Comparison of ENCODE assay signal across 7 worm cellular contexts in genomic region chrIV:9932055-9932454, ce11.
TF ChIP-seq lines count a peak whose summit lies in the region.

Gene trmt-10A, minus strand, starts transcription at chrIV:9932213.
Gene F25H8.2, plus strand, starts transcription at chrIV:9932235.

TF ChIP-seq in whole organism, L1 larva, 84 proteins besides CTCF, POLR2A, EP300 and RAD21 (continues in another document):
- TF ChIP-seq unc-62 (GFP tag; optimal IDR thresholded peaks at IDR 0.05; lab: Kevin White, UChicago) (no peak), dsc-1 (tag; optimal IDR thresholded peaks at IDR 0.05; lab: Kevin White, UChicago) (no peak), tbx-2 (tag; optimal IDR thresholded peaks at IDR 0.05; lab: Kevin White, UChicago) (no peak), snu-23 (GFP tag; optimal IDR thresholded peaks at IDR 0.05; lab: Kevin White, UChicago) (peak; percentile 38), elt-3 (tag; optimal IDR thresholded peaks at IDR 0.05; lab: Kevin White, UChicago) (peak in 1 of 6 experiments; percentile 50), nhr-71 (tag; optimal IDR thresholded peaks at IDR 0.05; lab: Kevin White, UChicago) (peak; percentile 36), irx-1 (tag; optimal IDR thresholded peaks at IDR 0.05; lab: Kevin White, UChicago) (no peak), isw-1 (GFP tag; IDR thresholded peaks at IDR 0.05; lab: Robert Waterston, UW) (no peak), dpl-1 (GFP tag; optimal IDR thresholded peaks at IDR 0.05; lab: Kevin White, UChicago) (peak; percentile 49 to 75 (median 52)), hlh-17 (GFP tag; optimal IDR thresholded peaks at IDR 0.05; lab: Kevin White, UChicago; ENCODE audit: borderline replicate concordance) (no peak), vab-15 (tag; optimal IDR thresholded peaks at IDR 0.05; lab: Kevin White, UChicago) (no peak), lsy-2 (tag; optimal IDR thresholded peaks at IDR 0.05; lab: Kevin White, UChicago) (peak; percentile 34 to 83), fkh-8 (tag; optimal IDR thresholded peaks at IDR 0.05; lab: Kevin White, UChicago) (no peak)

TF ChIP-seq in whole organism, L2 larva, 48 proteins besides CTCF, POLR2A, EP300 and RAD21 (continues in another document):
- TF ChIP-seq skn-1 (tag; optimal IDR thresholded peaks at IDR 0.05; lab: Kevin White, UChicago) (no peak), sem-4 (tag; optimal IDR thresholded peaks at IDR 0.05; lab: Kevin White, UChicago) (peak; percentile 22), mbf-1 (tag; optimal IDR thresholded peaks at IDR 0.05; lab: Kevin White, UChicago) (no peak), C34F6.9 (tag; optimal IDR thresholded peaks at IDR 0.05; lab: Kevin White, UChicago) (peak; percentile 93), nhr-12 (tag; optimal IDR thresholded peaks at IDR 0.05; lab: Kevin White, UChicago) (no peak), crh-2 (tag; optimal IDR thresholded peaks at IDR 0.05; lab: Kevin White, UChicago) (peak; percentile 26), lin-11 (tag; optimal IDR thresholded peaks at IDR 0.05; lab: Kevin White, UChicago) (no peak), elt-3 (tag; optimal IDR thresholded peaks at IDR 0.05; lab: Kevin White, UChicago) (no peak), lsy-2 (tag; optimal IDR thresholded peaks at IDR 0.05; lab: Kevin White, UChicago) (peak in 1 of 2 experiments; percentile 74), ztf-4 (tag; optimal IDR thresholded peaks at IDR 0.05; lab: Kevin White, UChicago) (no peak), unc-62 (GFP tag; optimal IDR thresholded peaks at IDR 0.05; lab: Kevin White, UChicago) (no peak), aly-2 (tag; optimal IDR thresholded peaks at IDR 0.05; lab: Kevin White, UChicago) (no peak), ceh-82 (tag; optimal IDR thresholded peaks at IDR 0.05; lab: Kevin White, UChicago) (no peak), nhr-11 (tag; optimal IDR thresholded peaks at IDR 0.05; lab: Kevin White, UChicago) (no peak)

TF ChIP-seq in whole organism, L3 larva, 47 proteins besides CTCF, POLR2A, EP300 and RAD21:
- no peak for TF ChIP-seq ceh-82 (tag; optimal IDR thresholded peaks at IDR 0.05; lab: Kevin White, UChicago)
- no peak for TF ChIP-seq lin-39 (tag; optimal IDR thresholded peaks at IDR 0.05; lab: Kevin White, UChicago)
- TF ChIP-seq lin-15B (tag; optimal IDR thresholded peaks at IDR 0.05; lab: Kevin White, UChicago) = peak; percentile 75
- no peak for TF ChIP-seq eor-1 (tag; optimal IDR thresholded peaks at IDR 0.05; lab: Kevin White, UChicago)
- TF ChIP-seq pha-4 (tag; optimal IDR thresholded peaks at IDR 0.05; lab: Kevin White, UChicago) = peak; percentile 84
- TF ChIP-seq mml-1 (tag; optimal IDR thresholded peaks at IDR 0.05; lab: Kevin White, UChicago) = no peak
- TF ChIP-seq nhr-23 (tag; optimal IDR thresholded peaks at IDR 0.05; lab: Kevin White, UChicago) = peak; percentile 47

TF ChIP-seq in whole organism, L4 larva, 104 proteins besides CTCF, POLR2A, EP300 and RAD21:
- TF ChIP-seq nhr-28 (tag; optimal IDR thresholded peaks at IDR 0.05; lab: Kevin White, UChicago) (peak; percentile 18), T20F7.1 (GFP tag; optimal IDR thresholded peaks at IDR 0.05; lab: Kevin White, UChicago) (peak; percentile 90), madf-5 (GFP tag; IDR thresholded peaks at IDR 0.05; lab: Robert Waterston, UW) (no peak), sdz-12 (GFP tag; optimal IDR thresholded peaks at IDR 0.05; lab: Kevin White, UChicago) (no peak), dpl-1 (GFP tag; optimal IDR thresholded peaks at IDR 0.05; lab: Kevin White, UChicago) (peak; percentile 44), aha-1 (tag; lab: Kevin White, UChicago) (peak; percentile 30), nhr-77 (tag; optimal IDR thresholded peaks at IDR 0.05; lab: Kevin White, UChicago) (peak; percentile 65), dve-1 (tag; optimal IDR thresholded peaks at IDR 0.05; lab: Kevin White, UChicago; ENCODE audit: insufficient read depth) (peak; percentile 7), lin-13 (GFP tag; optimal IDR thresholded peaks at IDR 0.05; lab: Kevin White, UChicago) (no peak), lin-38 (GFP tag; IDR thresholded peaks at IDR 0.05; lab: Robert Waterston, UW) (peak; percentile 89), rbr-2 (tag; optimal IDR thresholded peaks at IDR 0.05; lab: Kevin White, UChicago) (peak; percentile 28), nhr-111 (GFP tag; optimal IDR thresholded peaks at IDR 0.05; lab: Kevin White, UChicago) (no peak), nhr-6 (tag; optimal IDR thresholded peaks at IDR 0.05; lab: Kevin White, UChicago) (peak; percentile 16)
TF ChIP-seq in whole organism, L4 larva: peak in this region for 9.

TF ChIP-seq in whole organism, late embryonic, 69 proteins besides CTCF, POLR2A, EP300 and RAD21:
- TF ChIP-seq ceh-22 (tag; optimal IDR thresholded peaks at IDR 0.05; lab: Kevin White, UChicago) (no peak), ceh-14 (tag; optimal IDR thresholded peaks at IDR 0.05; lab: Kevin White, UChicago) (peak; percentile 21), ceh-18 (tag; optimal IDR thresholded peaks at IDR 0.05; lab: Kevin White, UChicago) (no peak), pha-2 (tag; optimal IDR thresholded peaks at IDR 0.05; lab: Kevin White, UChicago) (no peak), ceh-34 (tag; optimal IDR thresholded peaks at IDR 0.05; lab: Kevin White, UChicago) (no peak), unc-42 (tag; optimal IDR thresholded peaks at IDR 0.05; lab: Kevin White, UChicago) (peak; percentile 74), pros-1 (tag; optimal IDR thresholded peaks at IDR 0.05; lab: Kevin White, UChicago) (no peak)

TF ChIP-seq in whole organism, mixed stage, embryonic, 35 proteins besides CTCF, POLR2A, EP300 and RAD21:
- peak; percentile 58 for TF ChIP-seq lsy-2 (tag; optimal IDR thresholded peaks at IDR 0.05; lab: Kevin White, UChicago)
- TF ChIP-seq drap-1 (GFP tag; optimal IDR thresholded peaks at IDR 0.05; lab: Kevin White, UChicago) = no peak
- no peak for TF ChIP-seq blmp-1 (tag; optimal IDR thresholded peaks at IDR 0.05; lab: Kevin White, UChicago)
- peak; percentile 59 for TF ChIP-seq nhr-237 (tag; optimal IDR thresholded peaks at IDR 0.05; lab: Kevin White, UChicago)
- TF ChIP-seq elt-3 (tag; optimal IDR thresholded peaks at IDR 0.05; lab: Kevin White, UChicago) = no peak
- TF ChIP-seq hlh-1 (tag; optimal IDR thresholded peaks at IDR 0.05; lab: Kevin White, UChicago) = no peak

TF ChIP-seq in whole organism, young adult, 124 proteins besides CTCF, POLR2A, EP300 and RAD21:
- TF ChIP-seq attf-3 (GFP tag; conservative IDR thresholded peaks at IDR 0.05; lab: Robert Waterston, UW) = peak; percentile 76
- no peak for TF ChIP-seq ceh-91 (GFP tag; IDR thresholded peaks at IDR 0.05; lab: Robert Waterston, UW)
- no peak for TF ChIP-seq rec-8 (tag; optimal IDR thresholded peaks at IDR 0.05; lab: Kevin White, UChicago)
- TF ChIP-seq let-607 (tag; optimal IDR thresholded peaks at IDR 0.05; lab: Kevin White, UChicago) = no peak
- peak; percentile 70 for TF ChIP-seq mcd-1 (GFP tag; IDR thresholded peaks at IDR 0.05; lab: Robert Waterston, UW)
- TF ChIP-seq Y79H2A.3 (GFP tag; conservative IDR thresholded peaks at IDR 0.05; lab: Robert Waterston, UW) = no peak
- TF ChIP-seq unc-130 (GFP tag; optimal IDR thresholded peaks at IDR 0.05; lab: Kevin White, UChicago) = no peak
- no peak for TF ChIP-seq ekl-4 (GFP tag; IDR thresholded peaks at IDR 0.05; lab: Robert Waterston, UW)
- TF ChIP-seq C06A6.2 (GFP tag; conservative IDR thresholded peaks at IDR 0.05; lab: Robert Waterston, UW) = no peak
- TF ChIP-seq atf-7 (tag; optimal IDR thresholded peaks at IDR 0.05; lab: Kevin White, UChicago) = no peak
- TF ChIP-seq tbp1 (GFP tag; optimal IDR thresholded peaks at IDR 0.05; lab: Kevin White, UChicago) = no peak
- no peak for TF ChIP-seq bed-2 (GFP tag; IDR thresholded peaks at IDR 0.05; lab: Robert Waterston, UW)
- no peak for TF ChIP-seq nfya-1 (tag; optimal IDR thresholded peaks at IDR 0.05; lab: Kevin White, UChicago; ENCODE audit: borderline replicate concordance, insufficient read depth)
- no peak for TF ChIP-seq ztf-25 (GFP tag; IDR thresholded peaks at IDR 0.05; lab: Robert Waterston, UW)
- TF ChIP-seq lin-40 (tag; optimal IDR thresholded peaks at IDR 0.05; lab: Kevin White, UChicago) = no peak
- no peak for TF ChIP-seq Y95B8A.8 (GFP tag; IDR thresholded peaks at IDR 0.05; lab: Robert Waterston, UW)
- no peak for TF ChIP-seq B0336.3 (GFP tag; IDR thresholded peaks at IDR 0.05; lab: Robert Waterston, UW)
- TF ChIP-seq F39B2.1 (GFP tag; IDR thresholded peaks at IDR 0.05; lab: Robert Waterston, UW) = no peak
- TF ChIP-seq pbrm-1 (GFP tag; IDR thresholded peaks at IDR 0.05; lab: Robert Waterston, UW) = no peak
- TF ChIP-seq nhr-80 (tag; optimal IDR thresholded peaks at IDR 0.05; lab: Kevin White, UChicago) = no peak
- TF ChIP-seq hmg-20 (GFP tag; IDR thresholded peaks at IDR 0.05; lab: Robert Waterston, UW) = no peak
- TF ChIP-seq madf-3 (GFP tag; IDR thresholded peaks at IDR 0.05; lab: Robert Waterston, UW) = no peak
- TF ChIP-seq attf-5 (GFP tag; optimal IDR thresholded peaks at IDR 0.05; lab: Kevin White, UChicago) = peak; percentile 54
- TF ChIP-seq him-1 (tag; optimal IDR thresholded peaks at IDR 0.05; lab: Kevin White, UChicago) = no peak
- no peak for TF ChIP-seq egl-44 (GFP tag; IDR thresholded peaks at IDR 0.05; lab: Robert Waterston, UW)
- no peak for TF ChIP-seq madf-10 (tag; optimal IDR thresholded peaks at IDR 0.05; lab: Kevin White, UChicago)
